Worm (Caenorhabditis elegans): ENCODE measurements around the gene spat-3.

DNA sequence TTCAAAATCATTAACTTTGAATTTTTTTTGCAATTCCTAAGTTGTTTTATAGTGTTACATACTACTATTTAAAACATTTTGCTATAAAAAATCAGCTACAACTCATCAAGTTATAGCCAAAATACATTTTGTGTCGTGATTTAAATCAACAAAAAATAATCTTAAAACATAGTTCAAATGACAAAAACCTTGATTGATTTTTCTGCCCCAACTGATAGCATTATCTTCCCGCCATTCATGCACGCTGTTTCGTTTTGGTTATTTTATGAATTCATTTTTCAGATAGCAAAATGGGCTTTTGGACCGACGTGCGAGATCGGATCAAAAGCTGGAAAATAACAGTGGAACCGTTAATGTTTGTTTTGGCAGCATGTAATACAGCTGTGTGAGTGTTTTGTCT lies 26.4 kb upstream of the spat-3 start, which contains the start of gene slcr-46.1:
- TF ChIP-seq him-1 (tag; optimal IDR thresholded peaks at IDR 0.05) (no peak), dao-5 (tag; optimal IDR thresholded peaks at IDR 0.05) (no peak)
